Comparison of ENCODE assay signal across 1 fruit fly cellular context in the genomic region with DNA sequence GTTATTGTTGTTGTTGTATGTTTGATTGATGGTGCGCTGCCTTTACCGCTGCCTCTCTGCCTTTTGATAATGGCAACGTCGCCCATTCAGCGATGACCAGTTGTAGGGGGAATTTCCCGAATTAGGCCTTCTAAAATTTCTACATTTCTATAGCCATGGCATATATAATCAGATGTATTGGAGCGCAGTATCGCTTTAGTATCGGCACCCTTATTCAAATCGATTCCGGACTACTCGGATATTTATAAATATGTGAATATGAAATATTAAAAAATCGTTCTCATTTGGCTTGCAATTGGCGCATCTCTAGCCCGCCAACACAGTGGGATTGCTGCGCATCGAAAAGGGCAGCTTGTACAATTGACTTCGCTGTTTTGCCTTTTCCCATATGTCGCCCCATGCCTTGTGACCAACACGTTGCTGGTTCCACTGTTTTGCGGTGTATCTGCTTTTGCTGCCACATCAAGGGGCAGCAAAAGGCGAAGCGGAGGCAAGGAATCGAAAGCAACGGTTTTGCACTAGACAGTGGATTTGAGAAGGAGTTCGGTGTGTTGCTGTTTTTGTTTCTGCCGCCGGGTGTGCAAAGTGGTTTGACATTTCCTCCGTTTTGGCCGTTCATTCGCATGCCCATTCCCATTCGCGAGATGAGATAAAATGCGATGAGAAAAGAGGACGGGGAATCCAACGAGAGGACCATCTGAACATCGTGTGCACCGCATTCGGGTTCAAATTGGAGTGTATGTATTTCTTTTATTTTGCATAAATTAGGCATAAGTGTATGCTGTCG.
TF ChIP-seq lines count a peak whose summit lies in the region.

No protein-coding gene starts in this region.

TF ChIP-seq in whole organism, embryonic, 481 proteins besides CTCF, POLR2A, EP300 and RAD21 (continued from another document and continues in another):
- peak; percentile 49 for TF ChIP-seq CG15479 (GFP tag; optimal IDR thresholded peaks at IDR 0.05; lab: Kevin White, UChicago)
- no peak for TF ChIP-seq Six4 (GFP tag; optimal IDR thresholded peaks at IDR 0.05; lab: Kevin White, UChicago)
- no peak for TF ChIP-seq CG12744 (GFP tag; optimal IDR thresholded peaks at IDR 0.05; lab: Kevin White, UChicago)
- TF ChIP-seq CG8924 (tag; optimal IDR thresholded peaks at IDR 0.05; lab: Kevin White, UChicago) = peak; percentile 47
- TF ChIP-seq Pdp1 (GFP tag; optimal IDR thresholded peaks at IDR 0.05; lab: Kevin White, UChicago) = peak; percentile 46 to 58
- no peak for TF ChIP-seq insv (GFP tag; optimal IDR thresholded peaks at IDR 0.05; lab: Kevin White, UChicago)
- TF ChIP-seq CG8944 (GFP tag; optimal IDR thresholded peaks at IDR 0.05; lab: Kevin White, UChicago) = peak; percentile 10
- TF ChIP-seq hkb (optimal IDR thresholded peaks at IDR 0.05; lab: Kevin White, UChicago) = no peak
- peak; percentile 19; the same call in 1 of the 2 replicates for TF ChIP-seq hkb (GFP tag; IDR thresholded peaks at IDR 0.05; lab: Robert Waterston, UW)
- TF ChIP-seq CG7745 (tag; optimal IDR thresholded peaks at IDR 0.05; lab: Kevin White, UChicago) = no peak
- no peak for TF ChIP-seq D (optimal IDR thresholded peaks at IDR 0.05; lab: Kevin White, UChicago)
- peak; percentile 59 for TF ChIP-seq D (GFP tag; optimal IDR thresholded peaks at IDR 0.05; lab: Kevin White, UChicago)
- TF ChIP-seq CG2712 (tag; optimal IDR thresholded peaks at IDR 0.05; lab: Kevin White, UChicago) = peak; percentile 59
- TF ChIP-seq CG12236 (GFP tag; optimal IDR thresholded peaks at IDR 0.05; lab: Kevin White, UChicago) = no peak
- TF ChIP-seq cato (GFP tag; optimal IDR thresholded peaks at IDR 0.05; lab: Kevin White, UChicago; ENCODE audit: borderline replicate concordance) = no peak
- no peak for TF ChIP-seq en (GFP tag; optimal IDR thresholded peaks at IDR 0.05; lab: Kevin White, UChicago)
- TF ChIP-seq CG12104 (GFP tag; optimal IDR thresholded peaks at IDR 0.05; lab: Kevin White, UChicago) = peak; percentile 8
- peak; percentile 55 for TF ChIP-seq CG1603 (tag; optimal IDR thresholded peaks at IDR 0.05; lab: Kevin White, UChicago)
- peak; percentile 71 for TF ChIP-seq Xbp1 (GFP tag; optimal IDR thresholded peaks at IDR 0.05; lab: Kevin White, UChicago)
- TF ChIP-seq Lpt (GFP tag; optimal IDR thresholded peaks at IDR 0.05; lab: Kevin White, UChicago) = no peak
- TF ChIP-seq tll (GFP tag; optimal IDR thresholded peaks at IDR 0.05; lab: Kevin White, UChicago) = no peak
- no peak for TF ChIP-seq pzg (GFP tag; optimal IDR thresholded peaks at IDR 0.05; lab: Kevin White, UChicago)
- peak; percentile 72 for TF ChIP-seq CG13424 (tag; optimal IDR thresholded peaks at IDR 0.05; lab: Kevin White, UChicago)
- TF ChIP-seq oc (tag; optimal IDR thresholded peaks at IDR 0.05; lab: Kevin White, UChicago) = no peak
- peak; percentile 60; the same call in 2 of the 3 replicates for TF ChIP-seq otp (GFP tag; IDR thresholded peaks at IDR 0.05; lab: Robert Waterston, UW)
- TF ChIP-seq Blimp-1 (GFP tag; optimal IDR thresholded peaks at IDR 0.05; lab: Kevin White, UChicago) = no peak
- TF ChIP-seq CG2678 (tag; optimal IDR thresholded peaks at IDR 0.05; lab: Kevin White, UChicago) = no peak
- TF ChIP-seq Deaf1 (tag; optimal IDR thresholded peaks at IDR 0.05; lab: Kevin White, UChicago) = peak; percentile 77
- peak; percentile 23 for TF ChIP-seq CG17829 (tag; optimal IDR thresholded peaks at IDR 0.05; lab: Kevin White, UChicago)
- TF ChIP-seq gcm (GFP tag; optimal IDR thresholded peaks at IDR 0.05; lab: Kevin White, UChicago) = no peak
- TF ChIP-seq amos (GFP tag; IDR thresholded peaks at IDR 0.05; lab: Robert Waterston, UW; ENCODE audit: partially characterized antibody) = no peak
- no peak; the same call in 2 of the 3 replicates for TF ChIP-seq z (GFP tag; IDR thresholded peaks at IDR 0.05; lab: Robert Waterston, UW)
- peak; percentile 67 for TF ChIP-seq Antp (GFP tag; optimal IDR thresholded peaks at IDR 0.05; lab: Kevin White, UChicago)
- TF ChIP-seq TFAM (GFP tag; optimal IDR thresholded peaks at IDR 0.05; lab: Kevin White, UChicago) = peak; percentile 10
- no peak for TF ChIP-seq sr (GFP tag; IDR thresholded peaks at IDR 0.05; lab: Robert Waterston, UW)
- no peak for TF ChIP-seq trem (tag; optimal IDR thresholded peaks at IDR 0.05; lab: Kevin White, UChicago)
- TF ChIP-seq eyg (GFP tag; optimal IDR thresholded peaks at IDR 0.05; lab: Kevin White, UChicago) = peak; percentile 35
- no peak for TF ChIP-seq CG9797 (GFP tag; optimal IDR thresholded peaks at IDR 0.05; lab: Kevin White, UChicago)
- TF ChIP-seq CG1529 (GFP tag; optimal IDR thresholded peaks at IDR 0.05; lab: Kevin White, UChicago) = peak; percentile 50
- no peak for TF ChIP-seq Vsx1 (GFP tag; optimal IDR thresholded peaks at IDR 0.05; lab: Kevin White, UChicago)
- TF ChIP-seq ac (GFP tag; optimal IDR thresholded peaks at IDR 0.05; lab: Kevin White, UChicago) = no peak
- no peak for TF ChIP-seq ab (GFP tag; optimal IDR thresholded peaks at IDR 0.05; lab: Kevin White, UChicago)
- TF ChIP-seq Awh (GFP tag; IDR thresholded peaks at IDR 0.05; lab: Robert Waterston, UW) = peak; percentile 45; the same call in 1 of the 2 replicates
- TF ChIP-seq h (optimal IDR thresholded peaks at IDR 0.05; lab: Kevin White, UChicago) = no peak
- TF ChIP-seq CG14050 (GFP tag; IDR thresholded peaks at IDR 0.05; lab: Robert Waterston, UW) = peak; percentile 51; the same call in 1 of the 3 replicates
- TF ChIP-seq ci (GFP tag; IDR thresholded peaks at IDR 0.05; lab: Robert Waterston, UW) = peak; percentile 59; the same call in 2 of the 3 replicates
- no peak for TF ChIP-seq nmo (GFP tag; optimal IDR thresholded peaks at IDR 0.05; lab: Kevin White, UChicago)
- TF ChIP-seq hb (GFP tag; IDR thresholded peaks at IDR 0.05; lab: Robert Waterston, UW; ENCODE audit: partially characterized antibody) = no peak
- TF ChIP-seq CG6791 (GFP tag; IDR thresholded peaks at IDR 0.05; lab: Robert Waterston, UW; ENCODE audit: partially characterized antibody) = no peak
- peak; percentile 48 for TF ChIP-seq pum (GFP tag; optimal IDR thresholded peaks at IDR 0.05; lab: Kevin White, UChicago)
- TF ChIP-seq Hmr (GFP tag; optimal IDR thresholded peaks at IDR 0.05; lab: Kevin White, UChicago) = peak; percentile 71
- TF ChIP-seq Tbp (GFP tag; optimal IDR thresholded peaks at IDR 0.05; lab: Kevin White, UChicago) = no peak
- TF ChIP-seq Meics (GFP tag; optimal IDR thresholded peaks at IDR 0.05; lab: Kevin White, UChicago) = peak; percentile 74
- TF ChIP-seq CG4820 (GFP tag; optimal IDR thresholded peaks at IDR 0.05; lab: Kevin White, UChicago) = peak; percentile 30
- no peak; the same call in 2 of the 3 replicates for TF ChIP-seq CG34422 (GFP tag; IDR thresholded peaks at IDR 0.05; lab: Robert Waterston, UW)
- TF ChIP-seq CG13894 (tag; optimal IDR thresholded peaks at IDR 0.05; lab: Kevin White, UChicago) = peak; percentile 82
- TF ChIP-seq pho (GFP tag; optimal IDR thresholded peaks at IDR 0.05; lab: Kevin White, UChicago) = peak; percentile 33
- no peak for TF ChIP-seq danr (GFP tag; IDR thresholded peaks at IDR 0.05; lab: Robert Waterston, UW)
- peak; percentile 16 for TF ChIP-seq da (GFP tag; optimal IDR thresholded peaks at IDR 0.05; lab: Kevin White, UChicago)
- TF ChIP-seq CG8089 (GFP tag; optimal IDR thresholded peaks at IDR 0.05; lab: Kevin White, UChicago) = peak; percentile 9
- no peak for TF ChIP-seq CG12071 (GFP tag; optimal IDR thresholded peaks at IDR 0.05; lab: Kevin White, UChicago)
- TF ChIP-seq CoRest (tag; optimal IDR thresholded peaks at IDR 0.05; lab: Kevin White, UChicago) = no peak
- no peak for TF ChIP-seq Dfd (GFP tag; optimal IDR thresholded peaks at IDR 0.05; lab: Kevin White, UChicago)
- no peak for TF ChIP-seq Oaz (GFP tag; IDR thresholded peaks at IDR 0.05; lab: Robert Waterston, UW)
- TF ChIP-seq corto (GFP tag; optimal IDR thresholded peaks at IDR 0.05; lab: Kevin White, UChicago) = peak; percentile 72
- TF ChIP-seq CG3163 (GFP tag; optimal IDR thresholded peaks at IDR 0.05; lab: Kevin White, UChicago) = no peak
- peak; percentile 41 for TF ChIP-seq D19B (GFP tag; optimal IDR thresholded peaks at IDR 0.05; lab: Kevin White, UChicago)
- peak; percentile 86 for TF ChIP-seq row (GFP tag; IDR thresholded peaks at IDR 0.05; lab: Robert Waterston, UW)
- TF ChIP-seq Hr3 (GFP tag; optimal IDR thresholded peaks at IDR 0.05; lab: Kevin White, UChicago) = peak; percentile 59
- peak; percentile 49; the same call in 1 of the 2 replicates for TF ChIP-seq vvl (GFP tag; IDR thresholded peaks at IDR 0.05; lab: Robert Waterston, UW)
- TF ChIP-seq Fer3 (tag; optimal IDR thresholded peaks at IDR 0.05; lab: Kevin White, UChicago) = peak; percentile 60
- TF ChIP-seq CG32772 (GFP tag; IDR thresholded peaks at IDR 0.05; lab: Robert Waterston, UW) = peak; percentile 60; the same call in 1 of the 2 replicates
- peak; percentile 40 for TF ChIP-seq CHES-1-like (GFP tag; optimal IDR thresholded peaks at IDR 0.05; lab: Kevin White, UChicago)
- peak; percentile 54 for TF ChIP-seq CG15514 (GFP tag; optimal IDR thresholded peaks at IDR 0.05; lab: Kevin White, UChicago)
- no peak for TF ChIP-seq CG6254 (GFP tag; optimal IDR thresholded peaks at IDR 0.05; lab: Kevin White, UChicago)
- 0 out of 2 replicates have a peak, but pooled peaks have one; percentile 25 for TF ChIP-seq CG17328 (GFP tag; IDR thresholded peaks at IDR 0.05; lab: Robert Waterston, UW)
- TF ChIP-seq CG6175 (GFP tag; IDR thresholded peaks at IDR 0.05; lab: Robert Waterston, UW) = no peak
- peak; percentile 72 for TF ChIP-seq az2 (GFP tag; optimal IDR thresholded peaks at IDR 0.05; lab: Kevin White, UChicago)
- peak; percentile 1 for TF ChIP-seq CG10654 (GFP tag; optimal IDR thresholded peaks at IDR 0.05; lab: Kevin White, UChicago)
- TF ChIP-seq Ssrp (tag; optimal IDR thresholded peaks at IDR 0.05; lab: Kevin White, UChicago) = peak; percentile 63
- TF ChIP-seq H2.0 (GFP tag; IDR thresholded peaks at IDR 0.05; lab: Robert Waterston, UW) = peak; percentile 34; the same call in 1 of the 2 replicates
- peak; percentile 41; the same call in 1 of the 2 replicates for TF ChIP-seq peb (GFP tag; IDR thresholded peaks at IDR 0.05; lab: Robert Waterston, UW)
- no peak for TF ChIP-seq zen (tag; optimal IDR thresholded peaks at IDR 0.05; lab: Kevin White, UChicago)
- TF ChIP-seq Abd-B (GFP tag; optimal IDR thresholded peaks at IDR 0.05; lab: Kevin White, UChicago) = no peak
- peak; percentile 5 for TF ChIP-seq CG3995 (GFP tag; optimal IDR thresholded peaks at IDR 0.05; lab: Kevin White, UChicago)
- no peak for TF ChIP-seq nau (GFP tag; optimal IDR thresholded peaks at IDR 0.05; lab: Kevin White, UChicago)
- no peak for TF ChIP-seq ERR (GFP tag; optimal IDR thresholded peaks at IDR 0.05; lab: Kevin White, UChicago)
- TF ChIP-seq exex (tag; optimal IDR thresholded peaks at IDR 0.05; lab: Kevin White, UChicago) = peak; percentile 26
- no peak for TF ChIP-seq cas (GFP tag; IDR thresholded peaks at IDR 0.05; lab: Robert Waterston, UW)
- no peak for TF ChIP-seq ham (GFP tag; IDR thresholded peaks at IDR 0.05; lab: Robert Waterston, UW)
- TF ChIP-seq BtbVII (GFP tag; optimal IDR thresholded peaks at IDR 0.05; lab: Kevin White, UChicago) = peak; percentile 70
- peak; percentile 74 for TF ChIP-seq CG30403 (GFP tag; optimal IDR thresholded peaks at IDR 0.05; lab: Kevin White, UChicago)
- TF ChIP-seq PHDP (tag; optimal IDR thresholded peaks at IDR 0.05; lab: Kevin White, UChicago) = no peak
- TF ChIP-seq CG16813 (GFP tag; IDR thresholded peaks at IDR 0.05; lab: Robert Waterston, UW; ENCODE audit: partially characterized antibody) = no peak
- peak; percentile 76 for TF ChIP-seq tgo (GFP tag; IDR thresholded peaks at IDR 0.05; lab: Robert Waterston, UW)
- TF ChIP-seq Doc3 (GFP tag; IDR thresholded peaks at IDR 0.05; lab: Robert Waterston, UW; ENCODE audit: partially characterized antibody) = no peak
- peak; percentile 44 for TF ChIP-seq CG15696 (tag; optimal IDR thresholded peaks at IDR 0.05; lab: Kevin White, UChicago)
- no peak for TF ChIP-seq mirr (GFP tag; optimal IDR thresholded peaks at IDR 0.05; lab: Kevin White, UChicago)
- no peak for TF ChIP-seq Bgb (GFP tag; IDR thresholded peaks at IDR 0.05; lab: Robert Waterston, UW; ENCODE audit: partially characterized antibody)
- TF ChIP-seq CG2875 (GFP tag; optimal IDR thresholded peaks at IDR 0.05; lab: Kevin White, UChicago) = peak; percentile 28
- TF ChIP-seq tap (tag; optimal IDR thresholded peaks at IDR 0.05; lab: Kevin White, UChicago) = peak; percentile 55
- no peak for TF ChIP-seq CG11085 (GFP tag; IDR thresholded peaks at IDR 0.05; lab: Robert Waterston, UW)
- peak; percentile 45 for TF ChIP-seq CG6689 (GFP tag; IDR thresholded peaks at IDR 0.05; lab: Robert Waterston, UW)
- peak; percentile 33 for TF ChIP-seq Dad (GFP tag; optimal IDR thresholded peaks at IDR 0.05; lab: Kevin White, UChicago)
- TF ChIP-seq jigr1 (GFP tag; IDR thresholded peaks at IDR 0.05; lab: Robert Waterston, UW) = 0 out of 3 replicates have a peak, but pooled peaks have one; percentile 16
- peak; percentile 67 for TF ChIP-seq Drgx (GFP tag; IDR thresholded peaks at IDR 0.05; lab: Robert Waterston, UW)
- TF ChIP-seq zf30C (GFP tag; optimal IDR thresholded peaks at IDR 0.05; lab: Kevin White, UChicago) = no peak
- peak; percentile 63; the same call in 1 of the 2 replicates for TF ChIP-seq NFAT (GFP tag; IDR thresholded peaks at IDR 0.05; lab: Robert Waterston, UW)
- peak; percentile 75 for TF ChIP-seq Ptx1 (GFP tag; IDR thresholded peaks at IDR 0.05; lab: Robert Waterston, UW)
- peak; percentile 13; the same call in 1 of the 3 replicates for TF ChIP-seq HLH4C (GFP tag; IDR thresholded peaks at IDR 0.05; lab: Robert Waterston, UW; ENCODE audit: partially characterized antibody)
- no peak for TF ChIP-seq CG6654 (GFP tag; optimal IDR thresholded peaks at IDR 0.05; lab: Kevin White, UChicago)
- TF ChIP-seq E2f1 (GFP tag; IDR thresholded peaks at IDR 0.05; lab: Robert Waterston, UW) = peak; percentile 25; the same call in 1 of the 2 replicates
- peak; percentile 17 for TF ChIP-seq Fer2 (tag; optimal IDR thresholded peaks at IDR 0.05; lab: Kevin White, UChicago)
- TF ChIP-seq CG14860 (GFP tag; IDR thresholded peaks at IDR 0.05; lab: Robert Waterston, UW; ENCODE audit: partially characterized antibody) = no peak
- peak; percentile 61 for TF ChIP-seq Aef1 (GFP tag; IDR thresholded peaks at IDR 0.05; lab: Robert Waterston, UW)
- TF ChIP-seq Hsf (GFP tag; optimal IDR thresholded peaks at IDR 0.05; lab: Kevin White, UChicago) = peak; percentile 47
- 0 out of 2 replicates have a peak, but pooled peaks have one; percentile 25 for TF ChIP-seq seq (GFP tag; IDR thresholded peaks at IDR 0.05; lab: Robert Waterston, UW)
- TF ChIP-seq Hand (GFP tag; optimal IDR thresholded peaks at IDR 0.05; lab: Kevin White, UChicago) = peak; percentile 66
- peak; percentile 68; the same call in 2 of the 3 replicates for TF ChIP-seq CG11456 (GFP tag; IDR thresholded peaks at IDR 0.05; lab: Robert Waterston, UW)
- TF ChIP-seq dmrt11E (tag; optimal IDR thresholded peaks at IDR 0.05; lab: Kevin White, UChicago) = no peak
